Fruit fly (Drosophila melanogaster) Kc167 (cell line): Measurements from ENCODE around the gene Pitslre.

Experiments used
- Myc ChIP-seq: fragments of >200 bp; optimal IDR thresholded peaks from 2 replicates; lab custom pipeline; 2017; ENCODE audit warnings: missing external identifiers
- Sin3A ChIP-seq: fragments of >200 bp; optimal IDR thresholded peaks from 2 replicates; lab custom pipeline; 2018; ENCODE audit warnings: missing external identifiers
- h ChIP-seq: fragments of >200 bp; optimal IDR thresholded peaks from 3 replicates; lab custom pipeline; 2018; ENCODE audit warnings: missing external identifiers
- insv ChIP-seq: fragments of >200 bp; optimal IDR thresholded peaks from 3 replicates; lab custom pipeline; 2018; ENCODE audit warnings: missing external identifiers
- psq ChIP-seq: fragments of >200 bp; optimal IDR thresholded peaks from 2 replicates; lab custom pipeline; 2017; ENCODE audit warnings: missing external identifiers
- ttk ChIP-seq: sonication (Bioruptor generic); optimal IDR thresholded peaks from 2 replicates; lab custom pipeline; 2017; ENCODE audit warnings: missing external identifiers

The Pitslre gene

DNA sequence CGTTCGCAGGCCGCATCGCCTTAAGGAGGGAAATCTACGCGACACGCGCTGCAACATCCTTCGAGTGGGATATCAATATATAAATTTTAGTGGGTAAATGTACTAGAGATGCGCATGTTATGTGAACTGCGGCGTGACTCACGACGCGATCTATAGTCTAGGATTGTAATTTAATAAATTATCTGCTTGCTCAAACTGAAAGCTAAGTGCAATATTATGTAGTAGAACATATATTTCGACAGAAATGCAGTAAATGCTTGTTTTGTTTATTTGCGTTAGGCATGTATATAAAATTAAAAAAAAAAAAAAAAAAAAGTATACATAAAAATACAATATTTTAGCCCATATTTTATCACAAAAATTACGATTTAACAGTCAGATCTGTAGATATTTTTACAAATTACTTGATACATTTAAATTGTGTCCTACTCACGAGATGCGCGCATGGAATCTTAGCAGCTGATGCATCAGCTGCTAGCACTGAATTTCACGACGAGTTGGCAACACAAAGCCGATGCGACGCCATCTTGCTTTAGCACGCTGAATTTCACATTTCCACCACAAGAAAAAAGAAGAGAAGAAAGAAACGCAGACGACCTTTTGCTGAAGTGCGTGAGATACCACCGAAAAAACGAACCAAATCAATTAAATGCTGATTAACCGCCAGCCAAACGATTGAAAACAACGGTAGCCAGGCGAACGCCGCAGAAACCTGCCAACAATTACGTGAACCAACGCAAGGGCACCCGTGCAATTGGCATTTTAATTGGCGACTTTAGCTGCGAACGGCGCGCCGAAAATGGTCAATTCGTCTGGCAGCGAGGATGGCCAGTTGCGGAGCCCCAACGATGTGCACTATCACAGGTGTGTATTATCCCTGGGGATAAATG, at the start of gene Pitslre, which contains the start of gene CG4042:
Gene Pitslre, plus strand, starts transcription at position 528 of the 890 bp plus-strand sequence.
Gene CG4042, minus strand, starts transcription at position 507 of the 890 bp plus-strand sequence.
- no peak for TF ChIP-seq Sin3A (lab: Kevin White, UChicago)
- TF ChIP-seq ttk = no peak
- TF ChIP-seq h (lab: Kevin White, UChicago) = no peak
- TF ChIP-seq Myc = no peak
- TF ChIP-seq insv (lab: Kevin White, UChicago) = no peak
- TF ChIP-seq psq (lab: Kevin White, UChicago) = no peak

DNA sequence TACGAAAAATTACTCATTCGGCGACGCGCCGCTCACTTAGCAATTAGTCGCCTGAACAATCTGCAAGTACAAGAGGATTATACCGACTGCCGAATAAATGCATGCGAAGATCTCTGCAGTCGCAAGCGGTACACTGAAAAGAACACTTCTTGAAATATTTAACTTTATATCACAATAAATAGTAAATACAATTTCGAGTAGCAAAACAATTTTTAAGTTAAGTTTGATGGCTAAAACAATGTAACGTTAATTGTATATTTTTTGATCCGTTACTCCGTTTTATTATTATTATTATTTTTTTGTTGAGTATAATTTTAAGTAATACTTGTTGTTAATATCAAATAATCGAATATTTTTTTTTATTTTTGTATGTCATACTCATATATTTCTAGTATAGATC, 41.9 kb upstream of the Pitslre start:
- TF ChIP-seq h (lab: Kevin White, UChicago) = no peak
- TF ChIP-seq psq (lab: Kevin White, UChicago) = no peak
- TF ChIP-seq Sin3A (lab: Kevin White, UChicago) = no peak
- no peak for TF ChIP-seq insv (lab: Kevin White, UChicago)
- TF ChIP-seq Myc = no peak
- TF ChIP-seq ttk = no peak

DNA sequence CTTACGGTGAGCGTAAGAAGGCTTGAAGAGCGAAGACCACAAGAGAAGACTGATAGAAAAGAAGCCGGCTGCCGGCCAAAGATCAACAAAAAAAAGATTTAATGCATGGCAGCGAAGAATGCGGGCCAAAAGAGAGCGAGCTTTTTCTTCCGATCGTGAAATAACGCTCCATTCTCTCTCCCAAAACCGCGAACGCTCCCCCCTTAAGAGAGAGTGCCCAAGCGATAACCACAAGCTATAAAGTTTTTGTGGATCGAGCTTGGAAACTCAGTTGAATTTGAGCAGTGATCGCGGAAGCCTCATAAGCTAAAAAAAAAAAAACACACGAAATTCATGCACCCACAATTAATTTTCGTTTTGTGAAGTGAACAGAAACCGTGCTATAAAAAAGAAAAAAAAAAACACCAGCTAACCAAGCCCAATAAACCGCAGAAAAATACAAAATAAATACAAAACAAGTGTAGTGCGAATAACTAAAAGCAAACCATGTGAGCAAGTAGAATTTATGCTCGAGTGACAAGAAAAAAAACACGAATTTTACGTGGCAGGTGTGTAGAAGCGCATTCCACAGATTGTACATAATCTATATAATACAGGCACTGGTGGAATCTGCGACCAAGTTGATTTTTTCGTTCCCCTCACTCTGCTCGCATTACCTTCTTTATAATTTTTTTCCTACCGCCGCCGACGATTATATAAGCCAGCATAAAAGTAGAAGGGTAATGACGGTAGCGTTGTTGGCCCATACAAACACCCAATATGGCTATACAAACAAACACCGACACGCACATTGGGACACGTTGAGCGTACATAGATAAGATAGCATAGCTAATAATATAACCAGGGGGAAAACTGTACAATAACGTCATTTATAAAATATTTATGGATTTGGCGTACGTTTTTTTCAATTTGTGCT, 40.7 kb upstream of the Pitslre start, which contains the start of gene CG13252:
Gene CG13252, plus strand, starts transcription at position 269 of the 916 bp plus-strand sequence.
- TF ChIP-seq ttk (no peak), insv (lab: Kevin White, UChicago) (no peak), h (lab: Kevin White, UChicago) (no peak), psq (lab: Kevin White, UChicago) (no peak), Sin3A (lab: Kevin White, UChicago) (no peak), Myc (no peak)

DNA sequence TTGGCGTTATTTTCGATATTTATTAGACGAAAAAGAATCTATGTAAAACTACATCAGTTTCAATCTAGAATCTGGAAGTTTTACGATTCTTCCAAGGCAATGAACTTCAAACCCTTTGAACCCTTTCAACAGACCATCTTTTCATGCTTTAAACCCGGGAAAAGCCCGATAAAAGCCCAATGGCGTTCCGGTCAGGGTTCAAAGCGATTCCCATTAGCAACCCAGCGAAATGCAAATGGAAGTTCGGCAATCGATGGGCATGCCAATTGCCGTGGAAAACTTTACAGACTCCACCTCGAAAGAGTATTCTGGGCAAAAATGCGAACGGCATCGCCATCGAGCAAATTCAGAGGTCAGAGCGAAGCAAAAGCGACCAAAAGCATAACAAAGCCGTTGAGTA, 38.8 kb upstream of the Pitslre start:
- no peak for TF ChIP-seq ttk
- no peak for TF ChIP-seq insv (lab: Kevin White, UChicago)
- TF ChIP-seq Sin3A (lab: Kevin White, UChicago) = no peak
- no peak for TF ChIP-seq Myc
- no peak for TF ChIP-seq h (lab: Kevin White, UChicago)
- TF ChIP-seq psq (lab: Kevin White, UChicago) = no peak

DNA sequence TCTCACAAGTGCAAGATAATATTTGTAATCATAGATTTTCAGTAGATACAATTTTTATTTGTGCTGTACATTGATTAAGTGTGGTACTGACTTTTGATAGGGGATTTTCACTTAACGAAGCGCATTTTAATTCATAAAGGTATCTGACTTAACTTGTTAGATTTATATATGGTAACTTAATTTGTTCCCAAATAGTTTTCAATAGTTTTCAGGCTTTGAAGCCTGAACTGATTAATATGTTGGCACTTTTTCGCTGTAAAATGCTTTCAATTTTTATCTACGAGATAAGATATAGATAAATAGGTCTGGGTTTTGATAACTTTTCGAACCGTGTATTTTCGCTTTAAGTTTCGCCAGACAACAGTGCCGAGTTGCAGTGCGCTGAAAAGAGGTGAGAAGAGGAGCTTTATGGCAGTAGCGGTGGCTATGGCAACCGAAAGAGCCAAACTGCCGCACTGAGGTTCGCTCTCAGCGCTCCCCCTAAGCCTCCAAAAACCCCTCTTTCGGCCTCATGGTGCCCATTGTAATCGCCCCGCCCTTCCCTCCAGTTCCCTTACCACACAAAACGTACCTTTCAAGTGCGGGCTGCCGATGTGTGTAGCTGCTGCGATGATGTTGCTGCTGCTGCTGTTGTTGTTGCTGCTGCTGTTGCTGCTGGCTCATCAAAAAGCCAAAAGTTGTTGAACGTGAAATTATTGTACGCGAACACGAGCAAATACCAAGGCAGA, 37.6 kb upstream of the Pitslre start:
- TF ChIP-seq Sin3A (lab: Kevin White, UChicago) (no peak), Myc (no peak), insv (lab: Kevin White, UChicago) (no peak), h (lab: Kevin White, UChicago) (no peak), psq (lab: Kevin White, UChicago) (no peak), ttk (no peak)

DNA sequence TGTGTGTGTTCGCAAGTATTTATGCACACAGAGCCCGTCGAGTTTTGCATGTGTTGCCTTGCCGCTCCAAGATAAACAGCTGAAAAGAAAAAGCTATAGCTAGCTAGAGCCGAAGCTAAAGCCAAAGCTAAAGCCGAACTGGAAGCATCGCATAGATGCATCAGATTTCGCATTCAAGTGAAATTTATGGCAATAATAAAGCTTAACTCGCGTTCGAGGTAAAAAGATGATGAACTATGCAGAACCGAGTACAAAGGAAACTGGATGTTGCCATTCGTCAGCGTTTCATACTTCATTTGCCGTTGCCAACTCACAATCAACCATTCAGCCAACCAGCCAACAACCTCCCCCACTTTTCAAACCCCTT, 37.1 kb upstream of the Pitslre start:
- no peak for TF ChIP-seq ttk
- no peak for TF ChIP-seq h (lab: Kevin White, UChicago)
- TF ChIP-seq Myc = no peak
- TF ChIP-seq insv (lab: Kevin White, UChicago) = no peak
- no peak for TF ChIP-seq psq (lab: Kevin White, UChicago)
- TF ChIP-seq Sin3A (lab: Kevin White, UChicago) = no peak

DNA sequence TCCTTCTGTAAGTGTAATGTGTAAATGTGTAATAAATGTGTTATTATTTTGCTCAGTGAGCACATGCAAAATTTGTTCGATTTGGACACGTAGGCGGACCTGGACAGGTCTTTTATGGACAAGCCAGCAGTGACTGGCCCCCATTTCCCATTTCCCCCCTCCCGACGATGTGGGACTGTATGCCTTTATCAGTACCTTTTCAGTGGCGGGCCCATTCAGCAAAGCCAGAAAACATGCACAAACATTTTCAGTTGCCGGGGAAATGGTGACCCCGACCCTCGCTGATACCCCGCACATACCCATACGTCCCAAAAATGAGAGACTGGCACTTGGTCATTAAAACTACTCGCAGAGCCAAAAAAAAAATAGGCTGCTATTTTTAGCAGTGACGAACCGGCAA, 35.1 kb upstream of the Pitslre start:
- TF ChIP-seq Myc (no peak), psq (lab: Kevin White, UChicago) (no peak), insv (lab: Kevin White, UChicago) (no peak), h (lab: Kevin White, UChicago) (no peak), Sin3A (lab: Kevin White, UChicago) (no peak), ttk (no peak)

DNA sequence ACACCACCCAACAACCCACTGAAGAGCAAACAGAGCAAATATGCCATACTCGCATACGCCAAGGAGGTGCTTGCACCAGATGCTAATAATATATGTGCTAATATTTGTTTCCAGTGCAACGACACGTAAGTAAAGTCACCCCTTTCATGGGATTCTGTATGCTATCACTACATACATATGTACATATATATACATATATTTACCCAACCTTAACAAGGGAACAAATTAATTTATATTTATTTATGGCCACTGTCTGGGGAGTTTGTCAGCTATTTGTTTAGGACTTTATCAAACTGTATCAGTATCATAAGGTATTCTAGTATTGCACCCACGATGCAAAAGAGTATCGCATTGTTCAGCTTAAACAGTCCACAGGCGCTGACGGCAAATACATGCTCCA, 34.0 kb upstream of the Pitslre start:
- TF ChIP-seq Myc (no peak), insv (lab: Kevin White, UChicago) (no peak), ttk (no peak), h (lab: Kevin White, UChicago) (no peak), psq (lab: Kevin White, UChicago) (no peak), Sin3A (lab: Kevin White, UChicago) (no peak)

DNA sequence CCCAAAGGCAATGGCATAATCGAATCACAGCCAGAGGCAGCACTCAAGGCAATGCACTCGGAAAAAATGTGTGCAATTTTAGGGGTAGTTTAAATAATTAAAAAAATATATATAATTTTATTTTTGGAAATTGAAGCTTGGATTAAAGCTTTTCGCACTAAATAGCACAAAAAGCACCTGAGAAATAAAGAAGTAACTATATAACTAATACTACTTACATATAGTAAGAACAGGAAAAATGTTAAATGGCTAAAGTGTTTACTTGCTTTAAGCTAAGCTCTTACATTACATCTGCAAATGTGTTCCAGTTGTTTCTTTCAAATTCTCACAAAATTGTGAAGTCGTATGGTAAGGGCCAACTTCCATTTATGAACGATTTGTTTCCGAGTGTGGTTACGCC, 31.9 kb upstream of the Pitslre start, which contains the start of gene Gr77a:
Gene Gr77a, minus strand, starts transcription at position 17 of the 400 bp plus-strand sequence.
- no peak for TF ChIP-seq ttk
- TF ChIP-seq h (lab: Kevin White, UChicago) = no peak
- TF ChIP-seq insv (lab: Kevin White, UChicago) = no peak
- TF ChIP-seq Sin3A (lab: Kevin White, UChicago) = no peak
- no peak for TF ChIP-seq psq (lab: Kevin White, UChicago)
- no peak for TF ChIP-seq Myc

DNA sequence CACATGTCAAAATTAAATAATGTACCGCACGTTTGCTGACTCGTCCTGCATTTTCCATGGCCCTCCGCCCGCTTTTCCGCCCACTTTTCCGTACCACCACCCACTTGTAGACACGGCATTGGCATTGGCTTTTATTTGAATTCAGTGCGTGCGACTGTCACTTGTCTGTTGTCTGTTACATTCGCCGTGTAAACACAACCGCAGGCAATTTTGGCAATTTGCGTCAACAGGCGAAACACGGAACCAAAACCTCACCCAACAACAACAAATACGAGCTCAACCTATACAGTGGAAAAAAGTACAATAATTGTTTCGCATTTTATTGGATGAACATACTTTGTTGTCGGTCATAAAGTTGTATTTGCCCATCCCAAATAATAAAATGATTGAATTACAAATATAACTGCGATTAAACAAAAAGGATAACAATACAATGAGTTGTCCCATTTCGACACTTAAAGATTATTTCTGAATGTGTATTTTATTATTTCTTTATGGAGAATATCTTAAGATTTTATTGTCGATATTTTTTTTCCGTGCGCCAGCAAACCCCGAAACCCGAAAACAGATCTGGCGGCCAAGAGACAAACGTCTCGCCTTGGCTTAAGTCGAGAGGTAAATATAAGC, 23.9 kb upstream of the Pitslre start:
- TF ChIP-seq Myc (no peak), h (lab: Kevin White, UChicago) (no peak), insv (lab: Kevin White, UChicago) (no peak), ttk (no peak), Sin3A (lab: Kevin White, UChicago) (no peak), psq (lab: Kevin White, UChicago) (no peak)
